Fruit fly (Drosophila melanogaster) whole organism, embryonic: ENCODE results near the gene CycA.
A peak's percentile ranks its signal among the peaks of the same experiment; 100 is the strongest.

Source experiments
- ATbp ChIP-seq: fragments of 200-800 bp; sonication (Bioruptor generic); optimal IDR thresholded peaks from 2 replicates; lab custom pipeline; 2017; ENCODE audit warnings: missing biosample characterization, mild to moderate bottlenecking, missing genetic modification characterization, missing genetic modification reagents
- Atf3 ChIP-seq: fragments of 200-800 bp; sonication (Bioruptor generic); optimal IDR thresholded peaks from 3 replicates; lab custom pipeline; 2016; ENCODE audit warnings: missing biosample characterization, missing genetic modification characterization
- B-H2 ChIP-seq: fragments of 200-800 bp; sonication (Bioruptor generic); optimal IDR thresholded peaks from 2 replicates; lab custom pipeline; 2018; ENCODE audit warnings: missing biosample characterization, mild to moderate bottlenecking, missing genetic modification characterization
- Bteb2 ChIP-seq: fragments of 200-800 bp; sonication (Bioruptor generic); optimal IDR thresholded peaks from 2 replicates; lab custom pipeline; 2016; ENCODE audit warnings: missing biosample characterization, missing genetic modification characterization
- CG10209 ChIP-seq: fragments of 200-800 bp; sonication (Bioruptor generic); optimal IDR thresholded peaks from 3 replicates; lab custom pipeline; 2017; ENCODE audit warnings: missing biosample characterization, mild to moderate bottlenecking, missing genetic modification characterization, missing genetic modification reagents
- CG12219 ChIP-seq: fragments of 200-800 bp; sonication (Bioruptor generic); optimal IDR thresholded peaks from 3 replicates; lab custom pipeline; 2018; ENCODE audit warnings: missing biosample characterization, mild to moderate bottlenecking, missing genetic modification characterization
- CG15269 ChIP-seq: fragments of 200-800 bp; sonication (Bioruptor generic); optimal IDR thresholded peaks from 2 replicates; lab custom pipeline; 2018; ENCODE audit warnings: missing biosample characterization, mild to moderate bottlenecking, missing genetic modification characterization, moderate library complexity
- CG17328 ChIP-seq: fragments of 200-800 bp; sonication (Bioruptor generic); IDR thresholded peaks from 2 replicates; pipeline ENCODE4 v1.3.6; 2022; ENCODE audit warnings: missing biosample characterization, missing genetic modification characterization
- CG2712 ChIP-seq: fragments of 200-800 bp; optimal IDR thresholded peaks from 3 replicates; lab custom pipeline; 2019; ENCODE audit warnings: missing biosample characterization, mild to moderate bottlenecking, missing genetic modification characterization, moderate library complexity
- CG30020 ChIP-seq: fragments of 200-800 bp; optimal IDR thresholded peaks from 2 replicates; lab custom pipeline; 2019; ENCODE audit warnings: missing biosample characterization, mild to moderate bottlenecking, missing genetic modification characterization, moderate library complexity
- CG30403 ChIP-seq: fragments of 200-800 bp; sonication (Bioruptor generic); optimal IDR thresholded peaks from 3 replicates; lab custom pipeline; 2016; ENCODE audit warnings: missing biosample characterization, missing genetic modification characterization
- CG33213 ChIP-seq: fragments of 200-800 bp; sonication (Bioruptor generic); optimal IDR thresholded peaks from 3 replicates; lab custom pipeline; 2016; ENCODE audit warnings: missing biosample characterization, missing genetic modification characterization
- CG34376 ChIP-seq: fragments of 200-800 bp; sonication (Bioruptor generic); optimal IDR thresholded peaks from 2 replicates; lab custom pipeline; 2018; ENCODE audit warnings: missing biosample characterization, mild to moderate bottlenecking, missing genetic modification characterization
- CG3838 ChIP-seq: fragments of 200-800 bp; sonication (Bioruptor generic); optimal IDR thresholded peaks from 3 replicates; lab custom pipeline; 2016; ENCODE audit warnings: missing biosample characterization, missing genetic modification characterization
- CG4730 ChIP-seq: fragments of 200-800 bp; sonication (Bioruptor generic); IDR thresholded peaks from 2 replicates; pipeline ENCODE4 v1.3.6; 2022; ENCODE audit warnings: missing biosample characterization, missing genetic modification characterization
- CG5953 ChIP-seq: fragments of 200-800 bp; sonication (Bioruptor generic); IDR thresholded peaks from 2 replicates; pipeline ENCODE4 v1.3.6; 2022; ENCODE audit warnings: missing biosample characterization, missing genetic modification characterization
- CG6765 ChIP-seq: fragments of 200-800 bp; sonication (Bioruptor generic); optimal IDR thresholded peaks from 3 replicates; lab custom pipeline; 2017; ENCODE audit warnings: missing biosample characterization, mild to moderate bottlenecking, missing genetic modification characterization
- CG7372 ChIP-seq: fragments of 200-800 bp; sonication (Bioruptor generic); IDR thresholded peaks from 2 replicates; pipeline ENCODE4 v1.3.6; 2022; ENCODE audit warnings: missing biosample characterization, missing genetic modification characterization
- CG7556 ChIP-seq: fragments of 200-800 bp; sonication (Bioruptor generic); optimal IDR thresholded peaks from 2 replicates; lab custom pipeline; 2017; ENCODE audit warnings: missing biosample characterization, mild to moderate bottlenecking, missing genetic modification characterization
- CoRest ChIP-seq: fragments of 200-800 bp; sonication (Bioruptor generic); optimal IDR thresholded peaks from 3 replicates; lab custom pipeline; 2018; ENCODE audit warnings: missing biosample characterization, mild to moderate bottlenecking, missing genetic modification characterization, moderate library complexity
- Dbx ChIP-seq: fragments of 200-800 bp; sonication (Bioruptor generic); IDR thresholded peaks from 3 replicates; pipeline ENCODE4 v1.3.6; 2022; ENCODE audit warnings: missing biosample characterization, missing genetic modification characterization
- Dek ChIP-seq: fragments of 200-800 bp; sonication (Bioruptor generic); optimal IDR thresholded peaks from 3 replicates; lab custom pipeline; 2019; ENCODE audit warnings: missing biosample characterization, mild to moderate bottlenecking, missing genetic modification characterization, moderate library complexity
- Doc2 ChIP-seq: fragments of 200-800 bp; sonication (Bioruptor generic); IDR thresholded peaks from 2 replicates; pipeline ENCODE4 v1.3.6; 2022; ENCODE audit warnings: missing biosample characterization, missing genetic modification characterization
- Hr3 ChIP-seq: fragments of 200-800 bp; sonication (Bioruptor generic); optimal IDR thresholded peaks from 3 replicates; lab custom pipeline; 2016; ENCODE audit warnings: missing biosample characterization, missing genetic modification characterization
- MESR4 ChIP-seq: fragments of 200-800 bp; sonication (Bioruptor generic); optimal IDR thresholded peaks from 2 replicates; lab custom pipeline; 2018; ENCODE audit warnings: missing biosample characterization, mild to moderate bottlenecking, missing genetic modification characterization, moderate library complexity
- MTF-1 ChIP-seq: fragments of 200-800 bp; sonication (Bioruptor generic); optimal IDR thresholded peaks from 2 replicates; lab custom pipeline; 2018; ENCODE audit warnings: missing biosample characterization, mild to moderate bottlenecking, missing genetic modification characterization, borderline replicate concordance
- NC2β ChIP-seq: fragments of 200-800 bp; sonication (Bioruptor generic); optimal IDR thresholded peaks from 2 replicates; lab custom pipeline; 2016; ENCODE audit warnings: missing biosample characterization, missing genetic modification characterization
- NFAT ChIP-seq: fragments of 200-800 bp; sonication (Bioruptor generic); IDR thresholded peaks from 2 replicates; pipeline ENCODE4 v1.3.6; 2022; ENCODE audit warnings: missing biosample characterization, missing genetic modification characterization
- Optix ChIP-seq: fragments of 200-800 bp; sonication (Bioruptor generic); IDR thresholded peaks from 3 replicates; pipeline ENCODE4 v1.3.6; 2022; ENCODE audit warnings: missing biosample characterization, missing genetic modification characterization
- Pdp1 ChIP-seq, 2 experiments: fragments of 200-800 bp; sonication (Bioruptor generic); optimal IDR thresholded peaks; 3 replicates each; lab custom pipeline; 2016; ENCODE audit warnings: missing biosample characterization in 2 of 2, missing genetic modification characterization in 2 of 2, mild to moderate bottlenecking in 1 of 2, moderate library complexity in 1 of 2
- Ptx1 ChIP-seq: fragments of 200-800 bp; sonication (Bioruptor generic); IDR thresholded peaks from 2 replicates; pipeline ENCODE4 v1.3.6; 2022; ENCODE audit warnings: missing biosample characterization, missing genetic modification characterization
- Spps ChIP-seq: fragments of 200-800 bp; sonication (Bioruptor generic); optimal IDR thresholded peaks from 2 replicates; lab custom pipeline; 2018; ENCODE audit warnings: missing biosample characterization, mild to moderate bottlenecking, missing genetic modification characterization
- Ssrp ChIP-seq: fragments of 200-800 bp; sonication (Bioruptor generic); optimal IDR thresholded peaks from 2 replicates; lab custom pipeline; 2018; ENCODE audit warnings: missing biosample characterization, mild to moderate bottlenecking, missing genetic modification characterization, moderate library complexity
- Taf1 ChIP-seq: fragments of 200-800 bp; sonication (Bioruptor generic); IDR thresholded peaks from 2 replicates; pipeline ENCODE4 v1.3.6; 2022; ENCODE audit warnings: missing biosample characterization, missing genetic modification characterization
- Trl ChIP-seq, 3 experiments: fragments of >200 bp in 2 of 3; fragments of 200-800 bp in 1 of 3; sonication (Bioruptor generic) in 1 of 3; optimal IDR thresholded peaks; 2 replicates in 1 of 3; 3 replicates in 2 of 3; lab custom pipeline; 2016 to 2017; ENCODE audit warnings: missing biosample characterization in 1 of 3, missing genetic modification characterization in 1 of 3
- ato ChIP-seq: fragments of 200-800 bp; sonication (Bioruptor generic); IDR thresholded peaks from 2 replicates; pipeline ENCODE4 v1.3.6; 2022; ENCODE audit warnings: missing biosample characterization, missing genetic modification characterization; ENCODE audit not compliant: partially characterized antibody
- cas ChIP-seq: fragments of 200-800 bp; sonication (Bioruptor generic); IDR thresholded peaks from 2 replicates; pipeline ENCODE4 v1.3.6; 2022; ENCODE audit warnings: missing biosample characterization, missing genetic modification characterization
- crp ChIP-seq, 2 experiments: fragments of 200-800 bp; sonication (Bioruptor generic); optimal IDR thresholded peaks; 2 replicates in 1 of 2; 3 replicates in 1 of 2; lab custom pipeline; 2017; ENCODE audit warnings: missing biosample characterization in 2 of 2, missing genetic modification characterization in 2 of 2, mild to moderate bottlenecking in 1 of 2, moderate library complexity in 1 of 2
- dpn ChIP-seq, 2 experiments: fragments of 200-800 bp; sonication (Bioruptor generic); optimal IDR thresholded peaks; 3 replicates each; lab custom pipeline; 2016; ENCODE audit warnings: missing biosample characterization in 2 of 2, missing genetic modification characterization in 2 of 2
- lbe ChIP-seq: fragments of 200-800 bp; sonication (Bioruptor generic); optimal IDR thresholded peaks from 2 replicates; lab custom pipeline; 2016; ENCODE audit warnings: missing biosample characterization, mild to moderate bottlenecking, missing genetic modification characterization
- mirr ChIP-seq: fragments of 200-800 bp; sonication (Bioruptor generic); optimal IDR thresholded peaks from 3 replicates; lab custom pipeline; 2018; ENCODE audit warnings: missing biosample characterization, mild to moderate bottlenecking, missing genetic modification characterization
- org-1 ChIP-seq: fragments of 200-800 bp; sonication (Bioruptor generic); optimal IDR thresholded peaks from 2 replicates; lab custom pipeline; 2017; ENCODE audit warnings: missing biosample characterization, missing genetic modification characterization
- psq ChIP-seq: fragments of 200-800 bp; sonication (Bioruptor generic); optimal IDR thresholded peaks from 2 replicates; lab custom pipeline; 2017; ENCODE audit warnings: missing biosample characterization, missing genetic modification characterization
- rib ChIP-seq: fragments of 200-800 bp; sonication (Bioruptor generic); IDR thresholded peaks from 2 replicates; pipeline ENCODE4 v1.3.6; 2022; ENCODE audit warnings: missing biosample characterization, missing genetic modification characterization
- ro ChIP-seq: fragments of 200-800 bp; sonication (Bioruptor generic); IDR thresholded peaks from 2 replicates; pipeline ENCODE4 v1.3.6; 2022; ENCODE audit warnings: missing biosample characterization, missing genetic modification characterization
- slou ChIP-seq: fragments of 200-800 bp; sonication (Bioruptor generic); optimal IDR thresholded peaks from 3 replicates; lab custom pipeline; 2016; ENCODE audit warnings: missing biosample characterization, missing genetic modification characterization
- stc ChIP-seq: fragments of 200-800 bp; sonication (Bioruptor generic); IDR thresholded peaks from 2 replicates; pipeline ENCODE4 v1.3.6; 2022; ENCODE audit warnings: missing biosample characterization, missing genetic modification characterization
- sug ChIP-seq: fragments of 200-800 bp; optimal IDR thresholded peaks from 2 replicates; lab custom pipeline; 2019; ENCODE audit warnings: missing biosample characterization, mild to moderate bottlenecking, missing genetic modification characterization, moderate library complexity
- twi ChIP-seq: fragments of 200-800 bp; optimal IDR thresholded peaks from 2 replicates; lab custom pipeline; 2019; ENCODE audit warnings: missing biosample characterization, mild to moderate bottlenecking, missing genetic modification characterization, moderate library complexity
- usp ChIP-seq: fragments of >200 bp; optimal IDR thresholded peaks from 2 replicates; lab custom pipeline; 2017; ENCODE audit warnings: missing biosample characterization, missing genetic modification characterization
- zf30C ChIP-seq: fragments of 200-800 bp; sonication (Bioruptor generic); optimal IDR thresholded peaks from 3 replicates; lab custom pipeline; 2018; ENCODE audit warnings: missing biosample characterization, mild to moderate bottlenecking, missing genetic modification characterization

CycA gene

DNA sequence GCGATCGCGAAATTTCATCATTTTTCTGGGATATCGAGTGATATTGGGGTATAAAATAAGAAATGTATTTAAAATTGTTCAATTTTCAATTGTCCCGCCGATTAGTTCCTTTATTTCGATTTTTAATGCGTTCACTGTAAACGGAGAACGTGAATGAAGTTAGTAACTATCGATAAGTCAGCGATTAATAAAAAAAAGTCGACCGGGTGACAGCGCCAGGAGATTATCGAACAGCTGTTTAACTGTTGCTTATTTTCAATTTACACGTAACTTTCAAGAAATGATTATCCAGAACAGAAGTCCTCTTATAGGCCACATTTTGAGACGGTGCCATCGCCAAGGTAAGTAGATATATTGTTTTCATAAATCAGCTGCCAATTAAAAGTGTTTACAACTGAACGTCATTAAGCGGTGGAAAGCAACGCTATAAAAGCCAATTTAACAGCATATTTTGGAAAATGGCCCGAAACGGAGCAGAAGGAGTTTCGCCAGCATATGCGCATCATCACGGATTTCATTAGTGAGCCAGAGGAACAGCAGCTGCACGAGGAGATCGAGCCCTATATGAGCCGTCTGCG is 18.1 kb downstream of the CycA start, which contains the start of gene CG14130 (continued):
- TF ChIP-seq CG15269 (no peak), Dbx (GFP tag; lab: Robert Waterston, UW) (no peak), cas (GFP tag; lab: Robert Waterston, UW) (no peak), CG2712 (no peak), CG3838 (GFP tag; lab: Kevin White, UChicago) (no peak), Ssrp (tag; lab: Kevin White, UChicago) (no peak), NFAT (no peak), CG7556 (GFP tag; lab: Kevin White, UChicago) (no peak), CG12219 (GFP tag; lab: Kevin White, UChicago) (no peak), CG7372 (GFP tag; lab: Robert Waterston, UW) (no peak), Hr3 (GFP tag; lab: Kevin White, UChicago) (no peak), CG33213 (GFP tag; lab: Kevin White, UChicago) (no peak), lbe (GFP tag; lab: Kevin White, UChicago) (no peak), Atf3 (GFP tag; lab: Kevin White, UChicago) (no peak), mirr (GFP tag; lab: Kevin White, UChicago) (no peak), Bteb2 (GFP tag; lab: Kevin White, UChicago) (no peak), rib (GFP tag; lab: Robert Waterston, UW) (no peak), org-1 (GFP tag; lab: Kevin White, UChicago) (no peak), sug (tag; lab: Kevin White, UChicago) (no peak), ato (GFP tag; lab: Robert Waterston, UW) (peak; percentile 91), CG30020 (tag; lab: Kevin White, UChicago) (no peak), ro (no peak), Pdp1 (GFP tag; optimal IDR thresholded peaks at IDR 0.05; lab: Kevin White, UChicago) (no peak), Ptx1 (no peak), usp (GFP tag; lab: Kevin White, UChicago) (no peak), CG10209 (GFP tag; lab: Kevin White, UChicago) (no peak), zf30C (GFP tag; lab: Kevin White, UChicago) (no peak), Spps (tag; lab: Kevin White, UChicago) (no peak), CG6765 (GFP tag; lab: Kevin White, UChicago) (no peak), NC2β (GFP tag; lab: Kevin White, UChicago) (no peak), MESR4 (GFP tag; lab: Kevin White, UChicago) (peak; percentile 10), crp (GFP tag; optimal IDR thresholded peaks at IDR 0.05; lab: Kevin White, UChicago) (peak; percentile 50 to 95), twi (no peak), CoRest (no peak), CG30403 (GFP tag; lab: Kevin White, UChicago) (no peak), MTF-1 (GFP tag; lab: Kevin White, UChicago) (no peak), CG4730 (GFP tag; lab: Robert Waterston, UW) (no peak), ATbp (GFP tag; lab: Kevin White, UChicago) (no peak), Taf1 (GFP tag; lab: Robert Waterston, UW) (no peak), stc (no peak), psq (GFP tag; lab: Kevin White, UChicago) (no peak), dpn (GFP tag; optimal IDR thresholded peaks at IDR 0.05; lab: Kevin White, UChicago) (no peak), Optix (no peak), Dek (tag; lab: Kevin White, UChicago) (no peak), Doc2 (GFP tag; lab: Robert Waterston, UW) (no peak), CG5953 (no peak), CG34376 (no peak), CG17328 (GFP tag; lab: Robert Waterston, UW) (no peak), Trl (optimal IDR thresholded peaks at IDR 0.05; lab: Kevin White, UChicago) (no peak), Trl (GFP tag; optimal IDR thresholded peaks at IDR 0.05; lab: Kevin White, UChicago) (no peak), B-H2 (GFP tag; lab: Kevin White, UChicago) (no peak), slou (GFP tag; lab: Kevin White, UChicago) (no peak)
